Fruit fly (Drosophila melanogaster) Kc167 (cell line): Measurements from ENCODE around the gene Plp.

Experiments
- Myc ChIP-seq: fragments of >200 bp; optimal IDR thresholded peaks from 2 replicates; lab custom pipeline; 2017; ENCODE audit warnings: missing external identifiers
- Sin3A ChIP-seq: fragments of >200 bp; optimal IDR thresholded peaks from 2 replicates; lab custom pipeline; 2018; ENCODE audit warnings: missing external identifiers
- h ChIP-seq: fragments of >200 bp; optimal IDR thresholded peaks from 3 replicates; lab custom pipeline; 2018; ENCODE audit warnings: missing external identifiers
- insv ChIP-seq: fragments of >200 bp; optimal IDR thresholded peaks from 3 replicates; lab custom pipeline; 2018; ENCODE audit warnings: missing external identifiers
- psq ChIP-seq: fragments of >200 bp; optimal IDR thresholded peaks from 2 replicates; lab custom pipeline; 2017; ENCODE audit warnings: missing external identifiers
- ttk ChIP-seq: sonication (Bioruptor generic); optimal IDR thresholded peaks from 2 replicates; lab custom pipeline; 2017; ENCODE audit warnings: missing external identifiers

dm6 chr3L:15136659-15137572 lies 42.4 kb upstream of the Plp start, which contains the start of gene CG12316:
- TF ChIP-seq ttk (lab: Kevin White, UChicago) (no peak), psq (no peak), h (no peak), Myc (lab: Kevin White, UChicago) (no peak), Sin3A (lab: Kevin White, UChicago) (no peak), insv (no peak)
